Fruit fly (Drosophila melanogaster) whole organism, adult: ENCODE measurements around the gene Kap-alpha3.

ENCODE experiments used
- CG11617 ChIP-seq: fragments of 200-800 bp; sonication (Bioruptor generic); optimal IDR thresholded peaks from 2 replicates; lab custom pipeline; 2017; ENCODE audit warnings: mild to moderate bottlenecking, missing biosample characterization, missing genetic modification reagents, missing genetic modification characterization
- CG12768 ChIP-seq: fragments of 200-800 bp; sonication (Bioruptor generic); optimal IDR thresholded peaks from 2 replicates; lab custom pipeline; 2017; ENCODE audit warnings: missing biosample characterization, missing genetic modification characterization, mild to moderate bottlenecking, moderate library complexity, missing genetic modification reagents
- CG14711 ChIP-seq: fragments of 200-800 bp; sonication (Bioruptor generic); optimal IDR thresholded peaks from 2 replicates; lab custom pipeline; 2018; ENCODE audit warnings: missing biosample characterization, mild to moderate bottlenecking, missing genetic modification characterization, moderate library complexity
- CG1620 ChIP-seq: fragments of 200-800 bp; sonication (Bioruptor generic); optimal IDR thresholded peaks from 2 replicates; lab custom pipeline; 2016; ENCODE audit warnings: missing biosample characterization, missing genetic modification characterization
- CG33017 ChIP-seq: fragments of 200-800 bp; sonication (Bioruptor generic); optimal IDR thresholded peaks from 2 replicates; lab custom pipeline; 2018; ENCODE audit warnings: missing biosample characterization, mild to moderate bottlenecking, missing genetic modification characterization, moderate library complexity
- CG5204 ChIP-seq: fragments of 200-800 bp; sonication (Bioruptor generic); optimal IDR thresholded peaks from 2 replicates; lab custom pipeline; 2016; ENCODE audit warnings: missing biosample characterization, missing genetic modification characterization
- CG7045 ChIP-seq: fragments of 200-800 bp; sonication (Bioruptor generic); optimal IDR thresholded peaks from 2 replicates; lab custom pipeline; 2017; ENCODE audit warnings: missing biosample characterization, mild to moderate bottlenecking, missing genetic modification characterization
- CG7101 ChIP-seq: fragments of 200-800 bp; sonication (Bioruptor generic); optimal IDR thresholded peaks from 2 replicates; lab custom pipeline; 2018; ENCODE audit warnings: missing biosample characterization, mild to moderate bottlenecking, missing genetic modification characterization, moderate library complexity
- Clk ChIP-seq: fragments of 200-800 bp; sonication (Bioruptor generic); optimal IDR thresholded peaks from 2 replicates; lab custom pipeline; 2017; ENCODE audit warnings: missing biosample characterization, missing genetic modification characterization
- Crg-1 ChIP-seq: fragments of 200-800 bp; sonication (Bioruptor generic); optimal IDR thresholded peaks from 2 replicates; lab custom pipeline; 2016; ENCODE audit warnings: missing biosample characterization, missing genetic modification characterization
- Hr96 ChIP-seq: fragments of 200-800 bp; sonication (Bioruptor generic); optimal IDR thresholded peaks from 2 replicates; lab custom pipeline; 2016; ENCODE audit warnings: missing biosample characterization, missing genetic modification characterization
- Mnt ChIP-seq: fragments of 200-800 bp; sonication (Bioruptor generic); optimal IDR thresholded peaks from 2 replicates; lab custom pipeline; 2016; ENCODE audit warnings: missing biosample characterization, mild to moderate bottlenecking, missing genetic modification characterization
- bab1 ChIP-seq: fragments of 200-800 bp; sonication (Bioruptor generic); optimal IDR thresholded peaks from 3 replicates; lab custom pipeline; 2019; ENCODE audit warnings: missing biosample characterization, mild to moderate bottlenecking, missing genetic modification characterization, moderate library complexity
- cic ChIP-seq: fragments of 200-800 bp; sonication (Bioruptor generic); optimal IDR thresholded peaks from 2 replicates; lab custom pipeline; 2017; ENCODE audit warnings: missing biosample characterization, mild to moderate bottlenecking, missing genetic modification characterization, moderate library complexity
- cnc ChIP-seq, 2 experiments: fragments of >200 bp; optimal IDR thresholded peaks; 2 replicates each; lab custom pipeline; 2017
- kay ChIP-seq: fragments of 200-800 bp; sonication (Bioruptor generic); peaks from one replicate; lab custom pipeline; 2016; ENCODE audit warnings: missing biosample characterization, missing genetic modification characterization, borderline replicate concordance
- ovo ChIP-seq: fragments of 200-800 bp; sonication (Bioruptor generic); optimal IDR thresholded peaks from 2 replicates; lab custom pipeline; 2016; ENCODE audit warnings: missing biosample characterization, missing genetic modification characterization
- pad ChIP-seq: fragments of 200-800 bp; sonication (Bioruptor generic); optimal IDR thresholded peaks from 3 replicates; lab custom pipeline; 2017; ENCODE audit warnings: missing biosample characterization, missing genetic modification characterization, mild to moderate bottlenecking, moderate library complexity, missing genetic modification reagents
- tj ChIP-seq: fragments of 200-800 bp; sonication (Bioruptor generic); optimal IDR thresholded peaks from 3 replicates; lab custom pipeline; 2017; ENCODE audit warnings: missing biosample characterization, mild to moderate bottlenecking, missing genetic modification characterization, moderate library complexity
- toe ChIP-seq: fragments of 200-800 bp; sonication (Bioruptor generic); optimal IDR thresholded peaks from 2 replicates; lab custom pipeline; 2016; ENCODE audit warnings: missing biosample characterization, missing genetic modification characterization

The Kap-alpha3 gene

DNA sequence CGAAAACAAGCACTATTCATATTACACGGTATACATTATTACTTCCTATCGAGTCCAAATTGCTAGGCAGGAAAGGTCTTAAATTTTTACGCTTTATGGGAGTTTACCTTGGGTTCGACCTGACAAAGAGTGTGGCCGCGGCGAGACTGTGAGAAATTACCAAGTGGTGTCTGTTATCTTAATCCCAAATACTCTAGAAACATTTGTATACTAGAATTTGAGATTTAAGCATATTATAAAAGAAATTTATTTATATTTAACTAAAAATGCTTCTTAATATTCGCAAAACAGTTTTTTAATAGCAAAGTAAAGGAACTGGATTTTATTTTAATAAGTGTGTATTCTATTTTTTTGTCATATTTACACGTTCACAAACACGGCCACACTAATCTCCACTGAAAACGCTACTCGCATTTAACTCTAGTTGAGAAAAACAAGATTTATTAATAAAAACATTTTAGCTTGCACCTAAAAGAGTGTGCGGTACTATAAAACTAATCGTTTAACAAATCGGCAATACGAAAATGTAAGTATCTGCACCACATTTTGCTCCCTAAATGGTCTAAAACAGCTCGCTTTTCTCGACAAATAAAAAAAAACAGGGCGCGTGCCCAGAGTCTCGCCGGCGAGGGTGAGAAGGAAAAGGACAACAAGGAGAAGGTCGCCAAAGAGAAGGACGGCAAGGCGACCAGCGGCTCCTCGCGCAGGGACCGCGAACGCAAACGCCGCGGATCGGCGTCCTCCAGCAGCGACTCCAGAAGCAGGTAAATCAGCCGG lies 25.7 kb downstream of the Kap-alpha3 start, which contains the start of the genes mura and RnpS1:
Gene mura, minus strand, starts transcription at position 148 of the 777 bp plus-strand sequence.
Gene RnpS1, plus strand, starts transcription at position 376 of the 777 bp plus-strand sequence.
- TF ChIP-seq tj (GFP tag; lab: Kevin White, UChicago) (no peak), CG12768 (GFP tag; lab: Kevin White, UChicago) (no peak), Crg-1 (GFP tag; lab: Kevin White, UChicago) (no peak), Clk (GFP tag; lab: Kevin White, UChicago) (no peak), CG11617 (no peak), Mnt (GFP tag; lab: Kevin White, UChicago) (peak; percentile 8), pad (GFP tag; lab: Kevin White, UChicago) (no peak), CG5204 (GFP tag; lab: Kevin White, UChicago) (no peak), cnc (optimal IDR thresholded peaks at IDR 0.05; lab: Kevin White, UChicago) (no peak), ovo (GFP tag; lab: Kevin White, UChicago) (no peak), bab1 (GFP tag; lab: Kevin White, UChicago) (peak; percentile 20), CG7101 (tag; lab: Kevin White, UChicago) (no peak), cic (GFP tag; lab: Kevin White, UChicago) (peak; percentile 53), toe (GFP tag; lab: Kevin White, UChicago) (no peak), Hr96 (GFP tag; lab: Kevin White, UChicago) (no peak), kay (no peak), CG7045 (GFP tag; lab: Kevin White, UChicago) (no peak), CG14711 (tag; lab: Kevin White, UChicago) (no peak), CG1620 (GFP tag; lab: Kevin White, UChicago) (no peak), CG33017 (no peak)

- peak; percentile 68 for TF ChIP-seq Crg-1 (GFP tag; lab: Kevin White, UChicago)
- TF ChIP-seq tj (GFP tag; lab: Kevin White, UChicago), result peak; percentile 78
- TF ChIP-seq cnc (optimal IDR thresholded peaks at IDR 0.05; lab: Kevin White, UChicago), result peak in 1 of 2 experiments; percentile 80
- TF ChIP-seq Hr96 (GFP tag; lab: Kevin White, UChicago), result peak; percentile 31
- TF ChIP-seq Clk (GFP tag; lab: Kevin White, UChicago), result peak; percentile 23
- no peak for TF ChIP-seq kay
- TF ChIP-seq toe (GFP tag; lab: Kevin White, UChicago), result no peak
- TF ChIP-seq pad (GFP tag; lab: Kevin White, UChicago), result peak; percentile 56
- peak; percentile 63 for TF ChIP-seq CG7101 (tag; lab: Kevin White, UChicago)
- peak; percentile 57 for TF ChIP-seq CG11617
- peak; percentile 51 for TF ChIP-seq CG7045 (GFP tag; lab: Kevin White, UChicago)
- TF ChIP-seq bab1 (GFP tag; lab: Kevin White, UChicago), result peak; percentile 20
- no peak for TF ChIP-seq CG5204 (GFP tag; lab: Kevin White, UChicago)
- TF ChIP-seq CG1620 (GFP tag; lab: Kevin White, UChicago), result peak; percentile 6
- peak; percentile 83 for TF ChIP-seq CG12768 (GFP tag; lab: Kevin White, UChicago)
- peak; percentile 47 for TF ChIP-seq ovo (GFP tag; lab: Kevin White, UChicago)
- peak; percentile 89 for TF ChIP-seq cic (GFP tag; lab: Kevin White, UChicago)
- TF ChIP-seq CG14711 (tag; lab: Kevin White, UChicago), result peak; percentile 52
- TF ChIP-seq CG33017, result peak; percentile 43
- peak; percentile 93 for TF ChIP-seq Mnt (GFP tag; lab: Kevin White, UChicago)
Measured at dm6 chr3R:9551013-9551658, 26.4 kb downstream of the Kap-alpha3 start.

DNA sequence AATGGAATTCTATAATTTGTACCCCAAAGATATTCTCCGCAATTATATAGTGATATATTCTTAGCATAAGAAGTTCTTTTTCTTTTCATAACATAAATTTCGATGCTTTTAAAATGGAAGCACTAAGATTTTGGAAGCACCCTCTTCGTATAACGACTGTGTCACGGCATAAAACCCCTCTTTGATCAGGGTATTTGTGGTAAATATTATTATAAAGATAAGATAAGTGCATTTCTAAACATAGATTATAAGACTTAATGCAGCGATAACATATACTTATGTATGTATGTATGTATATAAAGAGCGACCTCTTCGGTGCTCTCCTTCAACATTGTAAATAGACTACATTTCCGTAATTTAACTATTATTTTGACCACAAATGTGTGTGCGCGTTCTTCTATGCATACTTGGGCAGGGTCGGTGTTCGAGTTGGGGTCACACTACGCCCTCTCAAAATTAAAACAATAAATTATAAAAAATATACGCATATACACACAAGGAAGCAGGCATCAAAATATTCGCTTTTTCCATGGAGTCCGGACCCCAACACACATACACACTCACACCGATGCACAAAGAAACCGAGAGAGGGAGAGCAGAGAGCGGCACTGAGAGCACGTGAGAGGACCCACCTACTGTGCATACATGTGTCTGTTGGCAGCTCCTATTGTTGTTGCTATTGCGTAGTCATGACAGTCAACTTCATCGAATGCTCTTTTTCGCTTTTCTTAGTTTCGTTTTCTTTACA lies 27.1 kb downstream of the Kap-alpha3 start:
- TF ChIP-seq CG14711 (tag; lab: Kevin White, UChicago) (no peak), Crg-1 (GFP tag; lab: Kevin White, UChicago) (peak; percentile 0), Mnt (GFP tag; lab: Kevin White, UChicago) (peak; percentile 60), ovo (GFP tag; lab: Kevin White, UChicago) (no peak)

DNA sequence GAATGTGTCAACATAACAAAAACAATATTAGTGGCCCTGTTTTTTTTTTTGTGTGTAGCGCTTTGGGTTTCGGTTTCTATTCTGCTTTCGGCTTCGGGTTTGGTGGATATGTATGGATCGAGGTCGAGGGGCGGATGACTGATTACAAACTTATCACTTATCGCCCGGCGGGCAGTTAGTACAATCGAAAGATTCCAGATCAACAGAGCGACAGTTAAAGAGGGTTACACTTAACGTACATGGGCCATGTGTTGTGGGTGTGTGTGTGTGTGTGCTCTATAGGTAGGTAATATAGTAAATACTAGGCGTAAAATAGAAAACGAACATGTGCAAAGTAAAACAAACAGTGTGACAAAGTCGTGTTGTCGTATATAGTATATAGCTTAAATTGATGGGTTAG lies 28.8 kb downstream of the Kap-alpha3 start:
- TF ChIP-seq bab1 (GFP tag; lab: Kevin White, UChicago) (no peak), CG12768 (GFP tag; lab: Kevin White, UChicago) (no peak), cic (GFP tag; lab: Kevin White, UChicago) (peak; percentile 66), Mnt (GFP tag; lab: Kevin White, UChicago) (peak; percentile 22), CG14711 (tag; lab: Kevin White, UChicago) (no peak), CG5204 (GFP tag; lab: Kevin White, UChicago) (no peak)

- TF ChIP-seq CG7101 (tag; lab: Kevin White, UChicago) (no peak), CG12768 (GFP tag; lab: Kevin White, UChicago) (no peak), cnc (optimal IDR thresholded peaks at IDR 0.05; lab: Kevin White, UChicago) (no peak), tj (GFP tag; lab: Kevin White, UChicago) (no peak), CG1620 (GFP tag; lab: Kevin White, UChicago) (no peak)
Measured at dm6 chr3R:9546808-9547381, 30.6 kb downstream of the Kap-alpha3 start.
